Worm (Caenorhabditis elegans): ENCODE data around the gene pdzd-8.

pdzd-8 gene

ce11 chrIV:9020840-9021239 lies 45.5 kb downstream of the pdzd-8 start, which contains the start of gene C53D6.4:
Gene C53D6.4, minus strand, starts transcription at chrIV:9020940.
- TF ChIP-seq nhr-6 (tag; optimal IDR thresholded peaks at IDR 0.05) (no peak), ceh-82 (tag; optimal IDR thresholded peaks at IDR 0.05) (no peak), skn-1 (tag; optimal IDR thresholded peaks at IDR 0.05) (no peak), nhr-237 (tag; optimal IDR thresholded peaks at IDR 0.05) (no peak), zag-1 (tag; optimal IDR thresholded peaks at IDR 0.05) (no peak), fos-1 (tag; optimal IDR thresholded peaks at IDR 0.05) (no peak), nhr-129 (tag; optimal IDR thresholded peaks at IDR 0.05) (no peak), nhr-25 (tag; optimal IDR thresholded peaks at IDR 0.05) (no peak), C34F6.9 (tag; optimal IDR thresholded peaks at IDR 0.05) (no peak), nhr-77 (tag; optimal IDR thresholded peaks at IDR 0.05) (no peak), egl-27 (tag; optimal IDR thresholded peaks at IDR 0.05) (no peak), lsy-2 (tag; optimal IDR thresholded peaks at IDR 0.05) (no peak), lin-13 (GFP tag; optimal IDR thresholded peaks at IDR 0.05) (no peak), mdl-1 (tag; optimal IDR thresholded peaks at IDR 0.05) (no peak), mab-5 (tag; optimal IDR thresholded peaks at IDR 0.05) (no peak), snpc-4 (tag; optimal IDR thresholded peaks at IDR 0.05) (no peak)

DNA sequence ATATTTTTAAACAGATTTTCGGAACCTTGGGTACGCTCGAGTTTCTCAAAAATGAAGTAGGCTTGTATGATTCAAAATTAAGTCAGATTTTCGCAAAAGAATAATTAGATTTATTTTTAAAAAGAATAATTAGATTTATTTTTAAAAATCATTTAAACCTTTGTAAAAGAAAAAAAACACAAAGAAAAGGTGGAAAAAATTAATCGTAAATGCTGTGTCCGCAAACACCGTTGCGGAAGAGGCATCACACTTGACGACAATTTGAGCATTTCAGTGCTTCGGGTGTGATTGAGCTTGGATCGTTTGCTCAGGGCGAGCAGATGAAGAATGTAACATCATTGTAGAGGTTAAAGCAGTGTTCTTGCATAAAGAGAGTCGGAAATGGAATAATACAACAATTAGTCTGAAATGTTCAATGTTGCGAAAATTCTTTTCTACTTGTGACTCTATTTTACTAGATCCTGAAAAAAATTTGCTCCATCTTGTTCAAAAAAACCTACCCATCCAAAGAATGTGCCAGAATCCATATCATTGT lies 46.0 kb downstream of the pdzd-8 start:
- TF ChIP-seq C34F6.9 (tag; optimal IDR thresholded peaks at IDR 0.05) (peak; percentile 34), crh-2 (tag; optimal IDR thresholded peaks at IDR 0.05) (no peak), egl-27 (tag; optimal IDR thresholded peaks at IDR 0.05) (no peak)

DNA sequence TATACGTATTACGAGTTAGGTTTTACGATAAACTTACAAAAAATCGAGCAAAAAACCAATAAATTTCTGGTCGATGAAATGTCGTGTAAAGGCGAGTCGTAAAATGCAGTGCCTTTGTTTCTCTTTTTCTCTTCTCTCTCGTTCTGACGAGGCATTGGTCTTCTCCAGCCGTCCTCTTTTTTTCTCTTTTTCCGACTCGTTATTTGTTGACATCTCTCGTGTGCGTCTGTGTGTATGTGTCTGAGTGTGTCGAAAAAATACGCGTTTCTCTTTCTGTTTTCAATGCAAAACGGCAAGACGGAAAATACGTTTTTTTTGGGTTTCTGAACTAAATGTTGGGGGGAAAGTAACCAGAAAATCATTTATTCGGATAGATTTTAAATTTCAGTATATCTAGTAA lies 57.2 kb downstream of the pdzd-8 start, which contains the start of gene C53D6.6:
C53D6.6 (minus strand) TSS at position 118 of the 400 bp plus-strand sequence.
- TF ChIP-seq C34F6.9 (tag; optimal IDR thresholded peaks at IDR 0.05) (peak; percentile 43), Y55F3AM.14 (GFP tag; optimal IDR thresholded peaks at IDR 0.05) (no peak), nhr-77 (tag; optimal IDR thresholded peaks at IDR 0.05) (no peak), mab-5 (tag; optimal IDR thresholded peaks at IDR 0.05) (no peak), fos-1 (tag; optimal IDR thresholded peaks at IDR 0.05) (peak; percentile 45), sem-4 (tag; optimal IDR thresholded peaks at IDR 0.05) (no peak), lin-11 (tag; optimal IDR thresholded peaks at IDR 0.05) (no peak), mdl-1 (tag; optimal IDR thresholded peaks at IDR 0.05) (no peak), lin-39 (tag; optimal IDR thresholded peaks at IDR 0.05) (no peak), nhr-129 (tag; optimal IDR thresholded peaks at IDR 0.05) (peak; percentile 66), ceh-16 (tag; optimal IDR thresholded peaks at IDR 0.05) (no peak), snpc-4 (tag; optimal IDR thresholded peaks at IDR 0.05) (no peak), nhr-237 (tag; optimal IDR thresholded peaks at IDR 0.05) (no peak), elt-1 (tag; optimal IDR thresholded peaks at IDR 0.05) (no peak), nhr-21 (tag; optimal IDR thresholded peaks at IDR 0.05) (no peak)

Measured in whole organism, L2 larva.